Worm (Caenorhabditis elegans) whole organism, L1 larva: ENCODE measurements around the gene msp-51.

ENCODE experiments used
- C34B4.2 ChIP-seq: sonication (generic microtip); optimal IDR thresholded peaks from 2 replicates; lab custom pipeline; 2017; ENCODE audit warnings: mild to moderate bottlenecking, missing genetic modification characterization, missing compliant biosample characterization
- Y116A8C.19 ChIP-seq: sonication (generic microtip); optimal IDR thresholded peaks from 2 replicates; lab custom pipeline; 2016; ENCODE audit warnings: missing compliant biosample characterization, missing genetic modification characterization, borderline replicate concordance
- aha-1 ChIP-seq: fragments of 150-350 bp; optimal IDR thresholded peaks from 2 replicates; lab custom pipeline; 2014; ENCODE audit warnings: missing biosample characterization, missing genetic modification characterization
- alr-1 ChIP-seq: fragments of 200-800 bp; sonication (Bioruptor generic); optimal IDR thresholded peaks from 2 replicates; lab custom pipeline; 2018; ENCODE audit warnings: borderline replicate concordance, mild to moderate bottlenecking, missing genetic modification characterization, missing compliant biosample characterization
- blmp-1 ChIP-seq: fragments of 150-350 bp; optimal IDR thresholded peaks from 2 replicates; lab custom pipeline; 2014; ENCODE audit warnings: missing biosample characterization, missing genetic modification characterization
- ceh-63 ChIP-seq: fragments of 200-800 bp; sonication (Bioruptor generic); optimal IDR thresholded peaks from 2 replicates; lab custom pipeline; 2018; ENCODE audit warnings: mild to moderate bottlenecking, missing genetic modification characterization, missing compliant biosample characterization
- ceh-82 ChIP-seq, 3 experiments: fragments of 150-350 bp in 1 of 3; sonication (generic microtip) in 2 of 3; optimal IDR thresholded peaks; 2 replicates each; lab custom pipeline; 2014 to 2017; ENCODE audit warnings: missing biosample characterization in 3 of 3, missing genetic modification characterization in 3 of 3
- ceh-88 ChIP-seq: fragments of 200-800 bp; sonication (Bioruptor generic); IDR thresholded peaks from 2 replicates; pipeline ENCODE4 v1.3.6; 2022; ENCODE audit warnings: missing genetic modification characterization, missing compliant biosample characterization
- ces-1 ChIP-seq: fragments of 150-350 bp; optimal IDR thresholded peaks from 2 replicates; lab custom pipeline; 2014; ENCODE audit warnings: missing biosample characterization, missing genetic modification reagents, missing genetic modification characterization
- efl-1 ChIP-seq, 4 experiments: fragments of 150-350 bp; optimal IDR thresholded peaks in 3 of 4; peaks in 1 of 4; 1 replicate in 1 of 4; 2 replicates in 3 of 4; lab custom pipeline; 2014; ENCODE audit warnings: missing biosample characterization in 2 of 4, missing genetic modification characterization in 2 of 4, missing genetic modification reagents in 2 of 4
- elt-2 ChIP-seq: sonication (generic microtip); optimal IDR thresholded peaks from 2 replicates; lab custom pipeline; 2016; ENCODE audit warnings: missing genetic modification characterization, mild to moderate bottlenecking, inconsistent platforms, missing compliant biosample characterization, missing genetic modification reagents
- fkh-10 ChIP-seq: sonication (generic microtip); optimal IDR thresholded peaks from 2 replicates; lab custom pipeline; 2017; ENCODE audit warnings: missing biosample characterization, missing genetic modification reagents, missing genetic modification characterization
- fkh-8 ChIP-seq: sonication (generic microtip); optimal IDR thresholded peaks from 2 replicates; lab custom pipeline; 2016; ENCODE audit warnings: mild to moderate bottlenecking, missing genetic modification characterization, missing compliant biosample characterization
- fos-1 ChIP-seq: fragments of 150-350 bp; optimal IDR thresholded peaks from 2 replicates; lab custom pipeline; 2014; ENCODE audit warnings: missing biosample characterization, missing genetic modification characterization
- hlh-17 ChIP-seq: fragments of 200-800 bp; sonication (Bioruptor generic); optimal IDR thresholded peaks from 2 replicates; lab custom pipeline; 2018; ENCODE audit warnings: missing genetic modification characterization, mild to moderate bottlenecking, missing compliant biosample characterization, moderate library complexity, borderline replicate concordance
- irx-1 ChIP-seq: sonication (generic microtip); optimal IDR thresholded peaks from 2 replicates; lab custom pipeline; 2016; ENCODE audit warnings: missing genetic modification characterization, missing compliant biosample characterization
- isw-1 ChIP-seq: fragments of 200-800 bp; sonication (Bioruptor generic); IDR thresholded peaks from 2 replicates; pipeline ENCODE4 v1.3.6; 2022; ENCODE audit warnings: missing genetic modification characterization, missing compliant biosample characterization
- lin-14 ChIP-seq: fragments of 200-800 bp; sonication (Bioruptor generic); optimal IDR thresholded peaks from 2 replicates; lab custom pipeline; 2018; ENCODE audit warnings: mild to moderate bottlenecking, missing genetic modification characterization, moderate library complexity, missing compliant biosample characterization
- lin-15B ChIP-seq: fragments of 150-350 bp; sonication (generic microtip); optimal IDR thresholded peaks from 3 replicates; lab custom pipeline; 2014; ENCODE audit warnings: missing biosample characterization, missing genetic modification characterization
- lin-35 ChIP-seq, 2 experiments: fragments of 150-350 bp; optimal IDR thresholded peaks; 2 replicates each; lab custom pipeline; 2014; ENCODE audit warnings: missing biosample characterization in 2 of 2, missing genetic modification characterization in 2 of 2, missing genetic modification reagents in 2 of 2
- lin-39 ChIP-seq: fragments of 150-350 bp; optimal IDR thresholded peaks from 2 replicates; lab custom pipeline; 2014; ENCODE audit warnings: missing biosample characterization, missing genetic modification reagents, missing genetic modification characterization
- nhr-11 ChIP-seq: fragments of 150-350 bp; optimal IDR thresholded peaks from 2 replicates; lab custom pipeline; 2014; ENCODE audit warnings: missing biosample characterization, missing genetic modification characterization
- nhr-19 ChIP-seq: fragments of 200-800 bp; sonication (Bioruptor generic); conservative IDR thresholded peaks from 2 replicates; pipeline ENCODE4 v1.3.6; 2022; ENCODE audit warnings: missing genetic modification characterization, missing compliant biosample characterization
- nhr-237 ChIP-seq: fragments of 150-350 bp; optimal IDR thresholded peaks from 2 replicates; lab custom pipeline; 2014; ENCODE audit warnings: missing biosample characterization, missing genetic modification characterization
- nhr-28 ChIP-seq: fragments of 150-350 bp; optimal IDR thresholded peaks from 2 replicates; lab custom pipeline; 2014; ENCODE audit warnings: missing biosample characterization, missing genetic modification characterization
- nhr-47 ChIP-seq: sonication (generic microtip); optimal IDR thresholded peaks from 2 replicates; lab custom pipeline; 2016; ENCODE audit warnings: mild to moderate bottlenecking, missing genetic modification characterization, moderate library complexity, missing compliant biosample characterization
- nhr-77 ChIP-seq: fragments of 150-350 bp; optimal IDR thresholded peaks from 2 replicates; lab custom pipeline; 2014; ENCODE audit warnings: missing biosample characterization, missing genetic modification characterization
- nhr-84 ChIP-seq: sonication (generic microtip); optimal IDR thresholded peaks from 2 replicates; lab custom pipeline; 2017; ENCODE audit warnings: missing biosample characterization, missing genetic modification characterization
- nhr-85 ChIP-seq: sonication (generic microtip); peaks from one replicate; lab custom pipeline; 2016; ENCODE audit warnings: missing genetic modification characterization, inconsistent platforms, missing compliant biosample characterization
- nhr-90 ChIP-seq: sonication (generic microtip); optimal IDR thresholded peaks from 2 replicates; lab custom pipeline; 2016; ENCODE audit warnings: mild to moderate bottlenecking, missing genetic modification characterization, missing compliant biosample characterization; ENCODE audit not compliant: poor library complexity
- pag-3 ChIP-seq: sonication (generic microtip); optimal IDR thresholded peaks from 2 replicates; lab custom pipeline; 2017; ENCODE audit warnings: missing genetic modification characterization, mild to moderate bottlenecking, missing compliant biosample characterization, antibody characterized with exemption, borderline replicate concordance; ENCODE audit not compliant: insufficient read depth
- snpc-4 ChIP-seq: fragments of 150-350 bp; optimal IDR thresholded peaks from 2 replicates; lab custom pipeline; 2014; ENCODE audit warnings: missing biosample characterization, missing genetic modification characterization
- snu-23 ChIP-seq: sonication (generic microtip); optimal IDR thresholded peaks from 2 replicates; lab custom pipeline; 2016; ENCODE audit warnings: missing genetic modification characterization, missing compliant biosample characterization
- tbx-2 ChIP-seq: sonication (generic microtip); optimal IDR thresholded peaks from 2 replicates; lab custom pipeline; 2016; ENCODE audit warnings: missing genetic modification characterization, missing compliant biosample characterization
- unc-86 ChIP-seq: sonication (generic microtip); optimal IDR thresholded peaks from 2 replicates; lab custom pipeline; 2016; ENCODE audit warnings: missing genetic modification characterization, missing compliant biosample characterization
- xbp-1 ChIP-seq: sonication (generic microtip); optimal IDR thresholded peaks from 2 replicates; lab custom pipeline; 2016; ENCODE audit warnings: missing genetic modification characterization, missing compliant biosample characterization
- zag-1 ChIP-seq: fragments of 150-350 bp; optimal IDR thresholded peaks from 2 replicates; lab custom pipeline; 2014; ENCODE audit warnings: missing biosample characterization, missing genetic modification characterization
- zip-4 ChIP-seq: fragments of 200-800 bp; sonication (Bioruptor generic); optimal IDR thresholded peaks from 2 replicates; lab custom pipeline; 2018; ENCODE audit warnings: mild to moderate bottlenecking, missing genetic modification characterization, moderate library complexity, missing compliant biosample characterization
- ztf-4 ChIP-seq: fragments of 150-350 bp; optimal IDR thresholded peaks from 2 replicates; lab custom pipeline; 2014; ENCODE audit warnings: missing biosample characterization, missing genetic modification characterization

Gene msp-51

ce11 chrIV:5272518-5272917 is 22.6 kb downstream of the msp-51 start, which contains the start of gene F36H12.3:
F36H12.3 (plus strand) TSS chrIV:5272818.
- TF ChIP-seq isw-1 (GFP tag; lab: Robert Waterston, UW): no peak
- no peak for TF ChIP-seq ceh-82 (tag; optimal IDR thresholded peaks at IDR 0.05; lab: Kevin White, UChicago)
- TF ChIP-seq zag-1 (tag; lab: Kevin White, UChicago): no peak
- no peak for TF ChIP-seq lin-39 (tag; lab: Kevin White, UChicago)
- TF ChIP-seq lin-35 (GFP tag; optimal IDR thresholded peaks at IDR 0.05; lab: Kevin White, UChicago): no peak
- TF ChIP-seq Y116A8C.19 (tag; lab: Kevin White, UChicago): no peak
- TF ChIP-seq blmp-1 (tag; lab: Kevin White, UChicago): no peak
- TF ChIP-seq ces-1 (GFP tag; lab: Kevin White, UChicago): no peak
- no peak for TF ChIP-seq xbp-1 (tag; lab: Kevin White, UChicago)
- no peak for TF ChIP-seq fos-1
- no peak for TF ChIP-seq tbx-2 (tag; lab: Kevin White, UChicago)
- no peak for TF ChIP-seq nhr-11 (tag; lab: Kevin White, UChicago)
- TF ChIP-seq ceh-63 (GFP tag; lab: Kevin White, UChicago): no peak
- no peak for TF ChIP-seq nhr-28 (tag; lab: Kevin White, UChicago)
- no peak for TF ChIP-seq nhr-237 (tag; lab: Kevin White, UChicago)
- no peak for TF ChIP-seq nhr-85 (tag; lab: Kevin White, UChicago)
- no peak for TF ChIP-seq alr-1 (tag; lab: Kevin White, UChicago)
- no peak for TF ChIP-seq ceh-88 (GFP tag; lab: Robert Waterston, UW)
- no peak for TF ChIP-seq nhr-84

DNA sequence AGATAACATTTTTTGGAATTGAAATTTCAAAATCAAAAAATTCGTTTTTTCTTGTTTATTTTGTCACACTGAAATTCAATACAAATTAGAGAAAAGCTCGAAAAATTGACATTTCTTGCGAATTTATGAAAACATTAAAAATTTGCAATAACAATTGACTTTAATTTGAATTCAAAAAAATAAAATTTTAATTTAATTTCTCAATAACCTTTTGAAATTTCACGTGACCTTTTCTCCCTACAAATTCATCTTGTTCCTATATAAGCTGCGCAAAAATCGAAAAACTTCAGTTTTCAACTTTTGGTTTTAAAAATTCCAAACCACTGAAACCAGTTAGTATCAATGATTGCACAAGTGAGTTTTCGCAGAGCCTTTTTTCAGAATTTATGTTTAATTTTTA is 26.3 kb downstream of the msp-51 start, which contains the start of gene F36H12.4:
Gene F36H12.4, plus strand, starts transcription at position 301 of the 400 bp plus-strand sequence.
- TF ChIP-seq ceh-82 (tag; optimal IDR thresholded peaks at IDR 0.05; lab: Kevin White, UChicago): no peak
- TF ChIP-seq efl-1 (optimal IDR thresholded peaks at IDR 0.05; lab: Kevin White, UChicago): no peak
- peak in 1 of 2 experiments; percentile 74 for TF ChIP-seq efl-1 (GFP tag; optimal IDR thresholded peaks at IDR 0.05 in 1 of 2; lab: Kevin White, UChicago)
- TF ChIP-seq, all 84 proteins: peak for 1

DNA sequence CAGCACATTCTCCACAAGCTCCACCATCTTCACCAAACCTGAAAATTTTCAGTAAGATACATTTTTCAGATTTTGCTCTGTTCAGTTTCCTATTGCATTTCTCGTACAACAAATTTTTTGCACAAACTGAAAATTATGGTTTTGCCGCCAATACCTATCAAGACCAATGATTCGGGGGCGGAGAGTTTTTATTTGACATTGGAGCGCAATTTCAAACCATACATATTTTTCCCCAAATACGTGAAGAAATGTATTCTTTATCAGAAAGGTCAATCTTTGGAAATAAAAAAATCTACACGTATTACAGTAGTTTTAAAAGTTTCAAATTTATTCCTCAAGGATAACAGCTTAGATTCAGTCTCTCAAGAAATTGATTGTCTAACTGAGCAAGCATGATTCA is 28.7 kb downstream of the msp-51 start, which contains the start of gene F36H12.5:
Gene F36H12.5, plus strand, starts transcription at position 301 of the 400 bp plus-strand sequence.
- TF ChIP-seq hlh-17 (no peak), C34B4.2 (no peak), unc-86 (tag; lab: Kevin White, UChicago) (no peak), lin-15B (tag; lab: Kevin White, UChicago) (no peak), blmp-1 (tag; lab: Kevin White, UChicago) (no peak), fkh-10 (GFP tag; lab: Kevin White, UChicago) (no peak), fkh-8 (tag; lab: Kevin White, UChicago) (no peak), pag-3 (tag; lab: Kevin White, UChicago) (no peak), fos-1 (no peak), snu-23 (GFP tag; lab: Kevin White, UChicago) (no peak), nhr-77 (no peak), lin-35 (GFP tag; optimal IDR thresholded peaks at IDR 0.05; lab: Kevin White, UChicago) (no peak), ceh-88 (GFP tag; lab: Robert Waterston, UW) (no peak), nhr-11 (tag; lab: Kevin White, UChicago) (no peak), nhr-90 (tag; lab: Kevin White, UChicago) (no peak), irx-1 (tag; lab: Kevin White, UChicago) (no peak), zip-4 (GFP tag; lab: Kevin White, UChicago) (no peak), ztf-4 (tag; lab: Kevin White, UChicago) (no peak), lin-14 (GFP tag; lab: Kevin White, UChicago) (no peak), aha-1 (no peak)

ce11 chrIV:5264700-5265210 is 30.4 kb downstream of the msp-51 start:
- TF ChIP-seq nhr-19 (GFP tag; lab: Robert Waterston, UW): peak; percentile 70
- peak; percentile 85 for TF ChIP-seq snpc-4
- TF ChIP-seq nhr-47 (tag; lab: Kevin White, UChicago): peak; percentile 25
- TF ChIP-seq elt-2: peak; percentile 1
